Fruit fly (Drosophila melanogaster): ENCODE measurements around the gene CG17380.

DNA sequence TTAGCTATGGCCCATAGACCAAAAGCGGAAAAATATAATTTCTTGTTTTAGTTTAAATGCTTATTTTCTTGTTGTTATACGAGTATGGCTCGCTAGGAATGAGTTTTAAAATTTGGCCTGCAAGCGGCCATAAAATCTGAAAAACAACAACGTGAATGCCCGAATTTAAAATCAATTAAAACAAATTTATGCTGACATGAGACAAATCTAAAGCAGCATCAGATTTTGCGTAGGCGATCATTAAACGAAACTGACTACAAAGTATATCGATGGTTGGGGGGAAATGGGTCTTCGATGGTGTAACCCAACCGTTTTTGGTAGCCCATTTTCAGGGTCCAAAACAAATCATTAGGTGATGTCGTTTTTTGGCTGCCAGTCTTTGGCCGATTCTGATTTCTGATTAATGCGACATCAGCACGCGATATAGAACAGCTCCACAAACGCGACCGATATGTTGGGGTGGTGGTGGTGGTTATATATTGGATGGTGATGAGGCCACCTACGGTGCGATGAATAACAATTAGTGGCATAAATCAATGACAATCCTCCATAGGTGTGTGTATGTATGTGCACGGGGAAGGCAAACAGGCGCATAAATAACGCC, 34.8 kb upstream of the CG17380 start:
- TF ChIP-seq tj (GFP tag; optimal IDR thresholded peaks at IDR 0.05) (no peak), CG14711 (tag; optimal IDR thresholded peaks at IDR 0.05) (no peak), CG5204 (GFP tag; optimal IDR thresholded peaks at IDR 0.05) (no peak), pad (GFP tag; optimal IDR thresholded peaks at IDR 0.05) (no peak), Hr96 (GFP tag; optimal IDR thresholded peaks at IDR 0.05) (no peak), cic (GFP tag; optimal IDR thresholded peaks at IDR 0.05) (no peak), cnc (optimal IDR thresholded peaks at IDR 0.05) (no peak), Clk (GFP tag; optimal IDR thresholded peaks at IDR 0.05) (no peak), Crg-1 (GFP tag; optimal IDR thresholded peaks at IDR 0.05) (no peak), ovo (GFP tag; optimal IDR thresholded peaks at IDR 0.05) (no peak), toe (GFP tag; optimal IDR thresholded peaks at IDR 0.05) (no peak), bab1 (GFP tag; optimal IDR thresholded peaks at IDR 0.05) (no peak)

Measured in whole organism, adult.